Fruit fly (Drosophila melanogaster) whole organism, prepupa: ENCODE measurements around the gene Vha16-2.
A peak's percentile ranks its signal among the peaks of the same experiment; 100 is the strongest.

Experiments used
- Blimp-1 ChIP-seq: fragments of 200-800 bp; sonication (Bioruptor generic); optimal IDR thresholded peaks from 3 replicates; lab custom pipeline; 2017; ENCODE audit warnings: missing biosample characterization, missing genetic modification characterization, mild to moderate bottlenecking, moderate library complexity, missing genetic modification reagents
- CG10631 ChIP-seq: fragments of 200-800 bp; sonication (Bioruptor generic); optimal IDR thresholded peaks from 2 replicates; lab custom pipeline; 2016; ENCODE audit warnings: missing biosample characterization, missing genetic modification characterization
- CG10669 ChIP-seq: fragments of 200-800 bp; sonication (Bioruptor generic); optimal IDR thresholded peaks from 3 replicates; lab custom pipeline; 2018; ENCODE audit warnings: missing biosample characterization, mild to moderate bottlenecking, missing genetic modification characterization, moderate library complexity
- CG11902 ChIP-seq: fragments of 200-800 bp; sonication (Bioruptor generic); optimal IDR thresholded peaks from 3 replicates; lab custom pipeline; 2016; ENCODE audit warnings: missing biosample characterization, missing genetic modification characterization
- CG1621 ChIP-seq: fragments of 200-800 bp; sonication (Bioruptor generic); optimal IDR thresholded peaks from 3 replicates; lab custom pipeline; 2018; ENCODE audit warnings: missing biosample characterization, mild to moderate bottlenecking, missing genetic modification characterization
- CG16779 ChIP-seq: fragments of 200-800 bp; sonication (Bioruptor generic); optimal IDR thresholded peaks from 3 replicates; lab custom pipeline; 2017; ENCODE audit warnings: missing biosample characterization, mild to moderate bottlenecking, missing genetic modification characterization
- CG3032 ChIP-seq: fragments of 200-800 bp; optimal IDR thresholded peaks from 2 replicates; lab custom pipeline; 2019; ENCODE audit warnings: missing biosample characterization, mild to moderate bottlenecking, missing genetic modification characterization, moderate library complexity
- CG31627 ChIP-seq: fragments of 200-800 bp; sonication (Bioruptor generic); optimal IDR thresholded peaks from 3 replicates; lab custom pipeline; 2016; ENCODE audit warnings: missing biosample characterization, missing genetic modification characterization
- CG32006 ChIP-seq: fragments of 200-800 bp; sonication (Bioruptor generic); optimal IDR thresholded peaks from 3 replicates; lab custom pipeline; 2017; ENCODE audit warnings: missing biosample characterization, mild to moderate bottlenecking, missing genetic modification characterization
- CG3919 ChIP-seq: fragments of 200-800 bp; sonication (Bioruptor generic); optimal IDR thresholded peaks from 3 replicates; lab custom pipeline; 2016; ENCODE audit warnings: missing biosample characterization, missing genetic modification characterization
- CG6276 ChIP-seq: fragments of 200-800 bp; sonication (Bioruptor generic); optimal IDR thresholded peaks from 2 replicates; lab custom pipeline; 2017; ENCODE audit warnings: missing biosample characterization, mild to moderate bottlenecking, missing genetic modification characterization
- CG6792 ChIP-seq: fragments of 200-800 bp; sonication (Bioruptor generic); optimal IDR thresholded peaks from 3 replicates; lab custom pipeline; 2016; ENCODE audit warnings: missing biosample characterization, missing genetic modification characterization
- CG6808 ChIP-seq: fragments of 200-800 bp; sonication (Bioruptor generic); optimal IDR thresholded peaks from 3 replicates; lab custom pipeline; 2017; ENCODE audit warnings: missing biosample characterization, missing genetic modification characterization, mild to moderate bottlenecking, moderate library complexity, missing genetic modification reagents
- CG6854 ChIP-seq: fragments of 200-800 bp; sonication (Bioruptor generic); optimal IDR thresholded peaks from 2 replicates; lab custom pipeline; 2017; ENCODE audit warnings: missing biosample characterization, mild to moderate bottlenecking, missing genetic modification characterization
- CG7368 ChIP-seq: fragments of 200-800 bp; sonication (Bioruptor generic); optimal IDR thresholded peaks from 3 replicates; lab custom pipeline; 2016; ENCODE audit warnings: missing biosample characterization, missing genetic modification characterization
- CG8119 ChIP-seq: fragments of 200-800 bp; sonication (Bioruptor generic); IDR thresholded peaks from 3 replicates; pipeline ENCODE4 v1.3.6; 2022; ENCODE audit warnings: missing biosample characterization, missing genetic modification characterization
- CG8319 ChIP-seq: fragments of 200-800 bp; sonication (Bioruptor generic); optimal IDR thresholded peaks from 3 replicates; lab custom pipeline; 2016; ENCODE audit warnings: missing biosample characterization, missing genetic modification characterization
- CG9139 ChIP-seq: fragments of 200-800 bp; sonication (Bioruptor generic); optimal IDR thresholded peaks from 3 replicates; lab custom pipeline; 2017; ENCODE audit warnings: missing biosample characterization, mild to moderate bottlenecking, missing genetic modification characterization
- Eip75B ChIP-seq: fragments of 200-800 bp; sonication (Bioruptor generic); optimal IDR thresholded peaks from 3 replicates; lab custom pipeline; 2016; ENCODE audit warnings: missing biosample characterization, missing genetic modification characterization
- Eip78C ChIP-seq: fragments of 200-800 bp; sonication (Bioruptor generic); peaks from one replicate; lab custom pipeline; 2016; ENCODE audit warnings: missing biosample characterization, missing genetic modification characterization
- Ets21C ChIP-seq: fragments of 200-800 bp; sonication (Bioruptor generic); optimal IDR thresholded peaks from 3 replicates; lab custom pipeline; 2016; ENCODE audit warnings: missing biosample characterization, missing genetic modification characterization
- Ets96B ChIP-seq: fragments of 200-800 bp; optimal IDR thresholded peaks from 2 replicates; lab custom pipeline; 2019; ENCODE audit warnings: missing biosample characterization, mild to moderate bottlenecking, missing genetic modification characterization, moderate library complexity
- Hr4 ChIP-seq: fragments of 200-800 bp; sonication (Bioruptor generic); optimal IDR thresholded peaks from 3 replicates; lab custom pipeline; 2016; ENCODE audit warnings: missing biosample characterization, missing genetic modification characterization
- Lpt ChIP-seq: fragments of 200-800 bp; sonication (Bioruptor generic); optimal IDR thresholded peaks from 3 replicates; lab custom pipeline; 2016; ENCODE audit warnings: missing biosample characterization, missing genetic modification characterization
- Met ChIP-seq: fragments of 200-800 bp; sonication (Bioruptor generic); optimal IDR thresholded peaks from 3 replicates; lab custom pipeline; 2016; ENCODE audit warnings: missing biosample characterization, missing genetic modification characterization
- OdsH ChIP-seq: fragments of 200-800 bp; sonication (Bioruptor generic); optimal IDR thresholded peaks from 3 replicates; lab custom pipeline; 2016; ENCODE audit warnings: missing biosample characterization, missing genetic modification characterization
- Smox ChIP-seq: fragments of 200-800 bp; sonication (Bioruptor generic); optimal IDR thresholded peaks from 3 replicates; lab custom pipeline; 2016; ENCODE audit warnings: missing biosample characterization, missing genetic modification characterization
- Sox14 ChIP-seq: fragments of 200-800 bp; sonication (Bioruptor generic); optimal IDR thresholded peaks from 3 replicates; lab custom pipeline; 2016; ENCODE audit warnings: missing biosample characterization, missing genetic modification characterization
- achi ChIP-seq: fragments of 200-800 bp; sonication (Bioruptor generic); optimal IDR thresholded peaks from 3 replicates; lab custom pipeline; 2016; ENCODE audit warnings: missing biosample characterization, missing genetic modification characterization
- dac ChIP-seq: fragments of 200-800 bp; sonication (Bioruptor generic); optimal IDR thresholded peaks from 2 replicates; lab custom pipeline; 2017; ENCODE audit warnings: missing biosample characterization, mild to moderate bottlenecking, missing genetic modification characterization
- eg ChIP-seq: fragments of 200-800 bp; sonication (Bioruptor generic); IDR thresholded peaks from 3 replicates; pipeline ENCODE4 v1.3.6; 2022; ENCODE audit warnings: missing biosample characterization, missing genetic modification characterization
- fd59A ChIP-seq: fragments of 200-800 bp; sonication (Bioruptor generic); optimal IDR thresholded peaks from 2 replicates; lab custom pipeline; 2017; ENCODE audit warnings: missing biosample characterization, mild to moderate bottlenecking, missing genetic modification characterization, missing genetic modification reagents
- fd85E ChIP-seq: fragments of 200-800 bp; sonication (Bioruptor generic); optimal IDR thresholded peaks from 3 replicates; lab custom pipeline; 2016; ENCODE audit warnings: missing biosample characterization, missing genetic modification characterization
- fkh ChIP-seq: fragments of 200-800 bp; sonication (Bioruptor generic); optimal IDR thresholded peaks from 3 replicates; lab custom pipeline; 2017; ENCODE audit warnings: missing biosample characterization, mild to moderate bottlenecking, missing genetic modification characterization, moderate library complexity
- net ChIP-seq: fragments of 200-800 bp; sonication (Bioruptor generic); optimal IDR thresholded peaks from 3 replicates; lab custom pipeline; 2016; ENCODE audit warnings: missing biosample characterization, missing genetic modification characterization
- salr ChIP-seq, 2 experiments: fragments of 200-800 bp; sonication (Bioruptor generic); optimal IDR thresholded peaks; 3 replicates each; lab custom pipeline; 2016 to 2018; ENCODE audit warnings: missing biosample characterization in 2 of 2, missing genetic modification characterization in 2 of 2, mild to moderate bottlenecking in 1 of 2
- spab ChIP-seq: fragments of 200-800 bp; sonication (Bioruptor generic); optimal IDR thresholded peaks from 2 replicates; lab custom pipeline; 2017; ENCODE audit warnings: missing biosample characterization, mild to moderate bottlenecking, missing genetic modification characterization, missing genetic modification reagents
- ss ChIP-seq, 2 experiments: fragments of 200-800 bp; sonication (Bioruptor generic); optimal IDR thresholded peaks; 2 replicates in 1 of 2; 3 replicates in 1 of 2; lab custom pipeline; 2017 to 2018; ENCODE audit warnings: mild to moderate bottlenecking in 2 of 2, missing biosample characterization in 2 of 2, missing genetic modification characterization in 2 of 2, moderate library complexity in 1 of 2
- svp ChIP-seq: fragments of 200-800 bp; sonication (Bioruptor generic); peaks from one replicate; lab custom pipeline; 2016; ENCODE audit warnings: missing biosample characterization, missing genetic modification characterization
- topi ChIP-seq: fragments of 200-800 bp; sonication (Bioruptor generic); optimal IDR thresholded peaks from 3 replicates; lab custom pipeline; 2016; ENCODE audit warnings: missing biosample characterization, missing genetic modification characterization
- vri ChIP-seq: fragments of 200-800 bp; sonication (Bioruptor generic); optimal IDR thresholded peaks from 3 replicates; lab custom pipeline; 2016; ENCODE audit warnings: missing biosample characterization, mild to moderate bottlenecking, missing genetic modification characterization

Vha16-2 gene

DNA sequence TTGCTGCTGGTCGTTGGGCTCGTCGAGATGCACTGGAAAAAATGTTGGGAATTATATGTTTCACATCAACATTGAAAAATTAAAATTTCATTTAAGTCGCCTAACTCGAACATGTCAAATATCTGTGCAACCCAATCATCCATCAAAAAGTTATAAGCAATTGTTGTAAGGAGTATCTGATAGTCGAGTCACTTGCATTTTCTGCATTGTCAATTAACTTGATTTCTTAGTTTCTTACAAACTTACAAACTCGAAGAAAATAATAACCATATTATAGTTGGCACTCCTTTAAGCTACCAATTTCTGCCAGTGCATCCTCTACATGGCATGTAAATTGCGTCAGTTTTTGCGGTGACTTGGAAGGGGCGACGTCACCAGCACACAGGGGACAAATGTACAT is 8.4 kb downstream of the Vha16-2 start (continued):
- peak; percentile 21 for TF ChIP-seq dac
- TF ChIP-seq CG10669 (GFP tag; lab: Kevin White, UChicago): peak; percentile 76
- TF ChIP-seq svp (GFP tag; lab: Kevin White, UChicago): peak; percentile 83
- peak; percentile 74 for TF ChIP-seq CG10631 (GFP tag; lab: Kevin White, UChicago)
- TF ChIP-seq Eip78C (GFP tag; lab: Kevin White, UChicago): peak; percentile 92
- TF ChIP-seq vri: no peak
- TF ChIP-seq Eip75B (GFP tag; lab: Kevin White, UChicago): peak; percentile 76
- TF ChIP-seq CG31627 (GFP tag; lab: Kevin White, UChicago): peak; percentile 70
- TF ChIP-seq Ets21C (GFP tag; lab: Kevin White, UChicago): peak; percentile 51
- peak; percentile 14 for TF ChIP-seq Blimp-1 (GFP tag; lab: Kevin White, UChicago)
- TF ChIP-seq salr (GFP tag; optimal IDR thresholded peaks at IDR 0.05; lab: Kevin White, UChicago): peak; percentile 33 to 75
- peak; percentile 40 for TF ChIP-seq CG7368 (GFP tag; lab: Kevin White, UChicago)
- no peak for TF ChIP-seq CG9139 (GFP tag; lab: Kevin White, UChicago)
- TF ChIP-seq achi (GFP tag; lab: Kevin White, UChicago): peak; percentile 66
- no peak for TF ChIP-seq fd85E (GFP tag; lab: Kevin White, UChicago)
- TF ChIP-seq Hr4: peak; percentile 65
- peak; percentile 65 for TF ChIP-seq CG1621 (tag; lab: Kevin White, UChicago)
- no peak for TF ChIP-seq fkh (GFP tag; lab: Kevin White, UChicago)
- TF ChIP-seq topi (GFP tag; lab: Kevin White, UChicago): peak; percentile 75
- peak; percentile 57 for TF ChIP-seq CG6276 (GFP tag; lab: Kevin White, UChicago)
- peak; percentile 68 for TF ChIP-seq CG3919 (GFP tag; lab: Kevin White, UChicago)
- peak; percentile 69 for TF ChIP-seq CG3032 (tag; lab: Kevin White, UChicago)
- TF ChIP-seq Sox14: peak; percentile 73
- peak; percentile 58 for TF ChIP-seq CG6808 (GFP tag; lab: Kevin White, UChicago)
- peak; percentile 49 to 72 for TF ChIP-seq ss (GFP tag; optimal IDR thresholded peaks at IDR 0.05; lab: Kevin White, UChicago)
- TF ChIP-seq spab (GFP tag; lab: Kevin White, UChicago): peak; percentile 54
- no peak for TF ChIP-seq CG8319 (GFP tag; lab: Kevin White, UChicago)
- TF ChIP-seq CG6792: peak; percentile 63
- TF ChIP-seq net: peak; percentile 61
- TF ChIP-seq CG16779 (tag; lab: Kevin White, UChicago): peak; percentile 44
- peak; percentile 70 for TF ChIP-seq CG8119 (GFP tag; lab: Robert Waterston, UW)
- TF ChIP-seq fd59A (GFP tag; lab: Kevin White, UChicago): peak; percentile 67
- TF ChIP-seq CG6854: peak; percentile 5
- TF ChIP-seq Lpt (GFP tag; lab: Kevin White, UChicago): peak; percentile 45
- TF ChIP-seq CG11902 (GFP tag; lab: Kevin White, UChicago): peak; percentile 16
- TF ChIP-seq CG32006 (GFP tag; lab: Kevin White, UChicago): peak; percentile 76
- TF ChIP-seq OdsH (GFP tag; lab: Kevin White, UChicago): peak; percentile 68
- TF ChIP-seq eg: 0 out of 3 replicates have a peak, but pooled peaks have one; percentile 35
- TF ChIP-seq Met: peak; percentile 67

DNA sequence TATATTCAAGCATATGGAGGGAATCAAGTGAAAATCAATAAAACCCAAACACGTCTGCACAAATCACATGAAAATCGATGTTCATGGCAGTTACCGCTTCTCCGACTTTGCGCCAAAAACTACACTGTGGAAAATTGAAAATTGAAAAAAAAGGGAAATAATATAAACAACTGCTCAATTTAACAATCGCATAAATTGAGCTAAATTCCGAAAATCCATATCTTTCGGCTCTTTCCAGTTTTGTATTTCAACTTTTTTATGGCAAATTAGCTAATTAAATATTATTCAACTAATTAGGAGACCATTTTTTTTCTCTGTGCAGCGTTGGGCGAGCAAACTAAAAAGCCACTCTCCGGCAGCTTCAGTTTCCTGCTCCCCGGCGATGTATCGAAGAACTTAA is 9.7 kb downstream of the Vha16-2 start:
- TF ChIP-seq dac: no peak
- TF ChIP-seq Blimp-1 (GFP tag; lab: Kevin White, UChicago): no peak
- peak; percentile 6 for TF ChIP-seq achi (GFP tag; lab: Kevin White, UChicago)
- no peak for TF ChIP-seq Ets21C (GFP tag; lab: Kevin White, UChicago)
- peak; percentile 19 for TF ChIP-seq CG32006 (GFP tag; lab: Kevin White, UChicago)
- peak; percentile 81 for TF ChIP-seq Eip78C (GFP tag; lab: Kevin White, UChicago)
- TF ChIP-seq eg: 0 out of 3 replicates have a peak, but pooled peaks have one; percentile 12
- 0 out of 3 replicates have a peak, but pooled peaks have one; percentile 20 for TF ChIP-seq CG8119 (GFP tag; lab: Robert Waterston, UW)
- peak; percentile 25 for TF ChIP-seq CG3919 (GFP tag; lab: Kevin White, UChicago)
- TF ChIP-seq Smox (GFP tag; lab: Kevin White, UChicago): no peak
- TF ChIP-seq Ets96B: peak; percentile 3
- TF ChIP-seq fd85E (GFP tag; lab: Kevin White, UChicago): no peak
